Worm (Caenorhabditis elegans) whole organism, L1 larva: ENCODE data around the gene gap-2.

ENCODE experiments used
- C04F5.9 ChIP-seq: sonication (generic microtip); optimal IDR thresholded peaks from 2 replicates; lab custom pipeline; 2016; ENCODE audit warnings: missing genetic modification characterization, missing compliant biosample characterization
- C34B4.2 ChIP-seq: sonication (generic microtip); optimal IDR thresholded peaks from 2 replicates; lab custom pipeline; 2017; ENCODE audit warnings: mild to moderate bottlenecking, missing genetic modification characterization, missing compliant biosample characterization
- F16B12.6 ChIP-seq: fragments of 150-350 bp; optimal IDR thresholded peaks from 2 replicates; lab custom pipeline; 2014; ENCODE audit warnings: missing biosample characterization, missing genetic modification characterization
- blmp-1 ChIP-seq: fragments of 150-350 bp; optimal IDR thresholded peaks from 2 replicates; lab custom pipeline; 2014; ENCODE audit warnings: missing biosample characterization, missing genetic modification characterization
- ceh-90 ChIP-seq: sonication (generic microtip); optimal IDR thresholded peaks from 2 replicates; lab custom pipeline; 2016; ENCODE audit warnings: missing genetic modification characterization, missing compliant biosample characterization
- dsc-1 ChIP-seq: sonication (generic microtip); optimal IDR thresholded peaks from 2 replicates; lab custom pipeline; 2016; ENCODE audit warnings: mild to moderate bottlenecking, missing genetic modification characterization, missing compliant biosample characterization
- efl-1 ChIP-seq, 4 experiments: fragments of 150-350 bp; optimal IDR thresholded peaks in 3 of 4; peaks in 1 of 4; 1 replicate in 1 of 4; 2 replicates in 3 of 4; lab custom pipeline; 2014; ENCODE audit warnings: missing biosample characterization in 2 of 4, missing genetic modification characterization in 2 of 4, missing genetic modification reagents in 2 of 4
- elt-2 ChIP-seq: sonication (generic microtip); optimal IDR thresholded peaks from 2 replicates; lab custom pipeline; 2016; ENCODE audit warnings: missing genetic modification characterization, mild to moderate bottlenecking, inconsistent platforms, missing compliant biosample characterization, missing genetic modification reagents
- elt-3 ChIP-seq, 6 experiments: fragments of 150-350 bp in 1 of 6; sonication (generic microtip); optimal IDR thresholded peaks; 2 replicates each; lab custom pipeline; 2017 to 2018; ENCODE audit warnings: missing biosample characterization in 6 of 6, missing genetic modification characterization in 6 of 6, inconsistent platforms in 1 of 6
- fkh-10 ChIP-seq: sonication (generic microtip); optimal IDR thresholded peaks from 2 replicates; lab custom pipeline; 2017; ENCODE audit warnings: missing biosample characterization, missing genetic modification reagents, missing genetic modification characterization
- fkh-8 ChIP-seq: sonication (generic microtip); optimal IDR thresholded peaks from 2 replicates; lab custom pipeline; 2016; ENCODE audit warnings: mild to moderate bottlenecking, missing genetic modification characterization, missing compliant biosample characterization
- fos-1 ChIP-seq: fragments of 150-350 bp; optimal IDR thresholded peaks from 2 replicates; lab custom pipeline; 2014; ENCODE audit warnings: missing biosample characterization, missing genetic modification characterization
- grh-1 ChIP-seq: fragments of 200-800 bp; sonication (Bioruptor generic); IDR thresholded peaks from 2 replicates; pipeline ENCODE4 v1.3.6; 2022; ENCODE audit warnings: missing genetic modification reagents, missing genetic modification characterization, missing compliant biosample characterization
- hlh-17 ChIP-seq: fragments of 200-800 bp; sonication (Bioruptor generic); optimal IDR thresholded peaks from 2 replicates; lab custom pipeline; 2018; ENCODE audit warnings: missing genetic modification characterization, mild to moderate bottlenecking, missing compliant biosample characterization, moderate library complexity, borderline replicate concordance
- jun-1 ChIP-seq: fragments of 150-350 bp; optimal IDR thresholded peaks from 2 replicates; lab custom pipeline; 2014; ENCODE audit warnings: missing biosample characterization, missing genetic modification reagents, missing genetic modification characterization
- lin-14 ChIP-seq: fragments of 200-800 bp; sonication (Bioruptor generic); optimal IDR thresholded peaks from 2 replicates; lab custom pipeline; 2018; ENCODE audit warnings: mild to moderate bottlenecking, missing genetic modification characterization, moderate library complexity, missing compliant biosample characterization
- lin-15B ChIP-seq: fragments of 150-350 bp; sonication (generic microtip); optimal IDR thresholded peaks from 3 replicates; lab custom pipeline; 2014; ENCODE audit warnings: missing biosample characterization, missing genetic modification characterization
- lsy-2 ChIP-seq, 2 experiments: fragments of 150-350 bp; optimal IDR thresholded peaks; 2 replicates each; lab custom pipeline; 2014; ENCODE audit warnings: missing biosample characterization in 2 of 2, missing genetic modification characterization in 2 of 2
- mef-2 ChIP-seq: fragments of 150-350 bp; optimal IDR thresholded peaks from 2 replicates; lab custom pipeline; 2014; ENCODE audit warnings: missing biosample characterization, missing genetic modification characterization
- nhr-11 ChIP-seq: fragments of 150-350 bp; optimal IDR thresholded peaks from 2 replicates; lab custom pipeline; 2014; ENCODE audit warnings: missing biosample characterization, missing genetic modification characterization
- nhr-20 ChIP-seq: sonication (generic microtip); optimal IDR thresholded peaks from 2 replicates; lab custom pipeline; 2016; ENCODE audit warnings: mild to moderate bottlenecking, missing genetic modification characterization, missing compliant biosample characterization
- nhr-47 ChIP-seq: sonication (generic microtip); optimal IDR thresholded peaks from 2 replicates; lab custom pipeline; 2016; ENCODE audit warnings: mild to moderate bottlenecking, missing genetic modification characterization, moderate library complexity, missing compliant biosample characterization
- nhr-71 ChIP-seq: sonication (generic microtip); optimal IDR thresholded peaks from 2 replicates; lab custom pipeline; 2016; ENCODE audit warnings: mild to moderate bottlenecking, missing genetic modification characterization, moderate library complexity, missing compliant biosample characterization
- nhr-77 ChIP-seq: fragments of 150-350 bp; optimal IDR thresholded peaks from 2 replicates; lab custom pipeline; 2014; ENCODE audit warnings: missing biosample characterization, missing genetic modification characterization
- nhr-85 ChIP-seq: sonication (generic microtip); peaks from one replicate; lab custom pipeline; 2016; ENCODE audit warnings: missing genetic modification characterization, inconsistent platforms, missing compliant biosample characterization
- pag-3 ChIP-seq: sonication (generic microtip); optimal IDR thresholded peaks from 2 replicates; lab custom pipeline; 2017; ENCODE audit warnings: missing genetic modification characterization, mild to moderate bottlenecking, missing compliant biosample characterization, antibody characterized with exemption, borderline replicate concordance; ENCODE audit not compliant: insufficient read depth
- rnt-1 ChIP-seq: sonication (generic microtip); optimal IDR thresholded peaks from 2 replicates; lab custom pipeline; 2016; ENCODE audit warnings: mild to moderate bottlenecking, missing genetic modification characterization, moderate library complexity, missing compliant biosample characterization
- snpc-4 ChIP-seq: fragments of 150-350 bp; optimal IDR thresholded peaks from 2 replicates; lab custom pipeline; 2014; ENCODE audit warnings: missing biosample characterization, missing genetic modification characterization
- sptf-1 ChIP-seq: fragments of 150-350 bp; optimal IDR thresholded peaks from 2 replicates; lab custom pipeline; 2014; ENCODE audit warnings: missing biosample characterization, missing genetic modification characterization
- sup-37 ChIP-seq: fragments of 200-800 bp; sonication (Bioruptor generic); optimal IDR thresholded peaks from 2 replicates; lab custom pipeline; 2018; ENCODE audit warnings: mild to moderate bottlenecking, missing genetic modification characterization, missing compliant biosample characterization
- tlp-1 ChIP-seq: fragments of 150-350 bp; optimal IDR thresholded peaks from 2 replicates; lab custom pipeline; 2014; ENCODE audit warnings: missing biosample characterization, missing genetic modification characterization
- unc-62 ChIP-seq: fragments of 150-350 bp; optimal IDR thresholded peaks from 2 replicates; lab custom pipeline; 2014; ENCODE audit warnings: missing biosample characterization, missing genetic modification reagents, missing genetic modification characterization
- zag-1 ChIP-seq: fragments of 150-350 bp; optimal IDR thresholded peaks from 2 replicates; lab custom pipeline; 2014; ENCODE audit warnings: missing biosample characterization, missing genetic modification characterization

Gene gap-2

ce11 chrX:9443871-9444270 is 28.4 kb upstream of the gap-2 start:
- TF ChIP-seq fkh-10 (peak; percentile 73), nhr-71 (tag; lab: Kevin White, UChicago) (no peak), lin-14 (peak; percentile 56)

- peak; percentile 8 for TF ChIP-seq fos-1 (tag; lab: Kevin White, UChicago)
- no peak for TF ChIP-seq hlh-17
- TF ChIP-seq nhr-85 = no peak
- TF ChIP-seq sup-37 = no peak
- TF ChIP-seq C34B4.2 (tag; lab: Kevin White, UChicago) = no peak
- TF ChIP-seq elt-3 (tag; optimal IDR thresholded peaks at IDR 0.05; lab: Kevin White, UChicago) = peak in 1 of 6 experiments; percentile 4
- TF ChIP-seq pag-3 = no peak
- no peak for TF ChIP-seq nhr-47 (tag; lab: Kevin White, UChicago)
- no peak for TF ChIP-seq lsy-2 (tag; optimal IDR thresholded peaks at IDR 0.05; lab: Kevin White, UChicago)
- no peak for TF ChIP-seq F16B12.6 (tag; lab: Kevin White, UChicago)
- no peak for TF ChIP-seq mef-2
- no peak for TF ChIP-seq lin-15B
- TF ChIP-seq efl-1 (optimal IDR thresholded peaks at IDR 0.05; lab: Kevin White, UChicago) = no peak
- no peak for TF ChIP-seq efl-1 (GFP tag; optimal IDR thresholded peaks at IDR 0.05 in 1 of 2; lab: Kevin White, UChicago)
- no peak for TF ChIP-seq elt-2 (tag; lab: Kevin White, UChicago)
- peak; percentile 4 for TF ChIP-seq jun-1 (tag; lab: Kevin White, UChicago)
- peak; percentile 31 for TF ChIP-seq lin-14
- no peak for TF ChIP-seq unc-62 (GFP tag; lab: Kevin White, UChicago)
- TF ChIP-seq rnt-1 = no peak
- no peak for TF ChIP-seq zag-1 (tag; lab: Kevin White, UChicago)
- TF ChIP-seq nhr-71 (tag; lab: Kevin White, UChicago) = no peak
- TF ChIP-seq nhr-20 (tag; lab: Kevin White, UChicago) = peak; percentile 1
- TF ChIP-seq ceh-90 (tag; lab: Kevin White, UChicago) = no peak
Measured at ce11 chrX:9446177-9446694, 26.0 kb upstream of the gap-2 start, which contains the start of gene ZK899.1. TSS of gene ZK899.1 (plus strand) at chrX:9446644.

- TF ChIP-seq efl-1 (optimal IDR thresholded peaks at IDR 0.05; lab: Kevin White, UChicago) (no peak), efl-1 (GFP tag; optimal IDR thresholded peaks at IDR 0.05 in 1 of 2; lab: Kevin White, UChicago) (peak in 1 of 2 experiments; percentile 78), nhr-77 (tag; lab: Kevin White, UChicago) (no peak), fkh-8 (tag; lab: Kevin White, UChicago) (peak; percentile 31), dsc-1 (tag; lab: Kevin White, UChicago) (peak; percentile 15)
Measured at ce11 chrX:9449330-9449729, 22.9 kb upstream of the gap-2 start, which contains the start of gene ZK899.7. TSS of gene ZK899.7 (minus strand) at chrX:9449430.

- no peak for TF ChIP-seq grh-1
- no peak for TF ChIP-seq tlp-1 (tag; lab: Kevin White, UChicago)
- TF ChIP-seq sptf-1 (tag; lab: Kevin White, UChicago) = no peak
- no peak for TF ChIP-seq nhr-11
- TF ChIP-seq blmp-1 (tag; lab: Kevin White, UChicago) = no peak
- TF ChIP-seq snpc-4 (tag; lab: Kevin White, UChicago) = no peak
- TF ChIP-seq C04F5.9 (tag; lab: Kevin White, UChicago) = no peak
Measured at ce11 chrX:9451944-9452453, 20.3 kb upstream of the gap-2 start, which contains the start of gene ZK899.2. TSS of gene ZK899.2 (minus strand) at chrX:9451994.
